Fruit fly (Drosophila melanogaster): ENCODE results near the gene CG5934.

DNA sequence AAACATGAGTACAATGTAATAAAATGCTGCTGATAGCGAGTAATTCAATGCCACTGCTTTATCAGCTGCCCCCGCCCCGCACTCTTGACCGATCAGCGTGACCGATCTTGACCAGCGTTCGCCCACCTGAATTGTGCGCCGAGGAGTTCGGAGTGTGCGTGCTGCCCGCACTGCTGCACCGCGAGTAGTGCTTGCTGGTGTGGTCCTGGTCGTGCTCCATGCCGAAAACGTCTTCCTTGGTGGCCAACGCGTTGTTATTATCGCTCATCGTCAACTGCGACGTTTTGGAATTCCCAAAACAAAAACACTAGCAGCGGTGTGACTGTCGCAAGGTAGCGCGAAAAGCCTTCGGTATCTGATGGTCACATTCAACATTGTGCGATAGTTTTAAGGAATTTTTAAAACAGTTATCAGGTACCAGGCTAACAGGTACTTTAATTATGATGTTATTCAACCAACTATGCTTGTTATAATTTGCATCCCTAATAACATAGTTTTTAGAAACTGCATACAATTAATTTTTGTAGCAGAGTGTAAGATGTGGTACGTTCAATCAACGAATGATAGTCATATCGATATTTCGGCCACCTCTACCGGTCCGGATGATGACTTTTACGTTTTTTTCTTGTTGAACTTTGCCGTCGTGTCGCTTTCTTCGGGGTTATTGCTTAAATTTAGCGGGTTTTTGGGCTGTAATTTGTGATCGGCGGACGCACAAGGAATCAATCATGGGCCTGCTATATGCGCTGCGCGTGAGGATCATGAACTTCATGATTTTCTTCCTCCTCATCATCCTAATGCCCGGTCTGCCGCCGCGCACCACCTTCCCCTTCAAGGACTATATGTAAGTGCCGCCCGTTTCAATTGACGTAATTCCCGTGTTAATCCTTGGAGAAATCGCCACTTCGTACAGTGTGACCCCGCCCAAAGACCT, 15.0 kb downstream of the CG5934 start, which contains the start of the genes bigmax and Hmu:
- TF ChIP-seq pan (optimal IDR thresholded peaks at IDR 0.05), result no peak
- TF ChIP-seq psq (optimal IDR thresholded peaks at IDR 0.05), result no peak
- TF ChIP-seq usp (GFP tag; optimal IDR thresholded peaks at IDR 0.05), result no peak
- TF ChIP-seq EcR (GFP tag; optimal IDR thresholded peaks at IDR 0.05), result no peak
- peak; percentile 34 for TF ChIP-seq Dll (optimal IDR thresholded peaks at IDR 0.05)
- TF ChIP-seq CG8478 (optimal IDR thresholded peaks at IDR 0.05), result no peak

Data from whole organism.